Worm (Caenorhabditis elegans): Measurements from ENCODE around the gene oac-2.

DNA sequence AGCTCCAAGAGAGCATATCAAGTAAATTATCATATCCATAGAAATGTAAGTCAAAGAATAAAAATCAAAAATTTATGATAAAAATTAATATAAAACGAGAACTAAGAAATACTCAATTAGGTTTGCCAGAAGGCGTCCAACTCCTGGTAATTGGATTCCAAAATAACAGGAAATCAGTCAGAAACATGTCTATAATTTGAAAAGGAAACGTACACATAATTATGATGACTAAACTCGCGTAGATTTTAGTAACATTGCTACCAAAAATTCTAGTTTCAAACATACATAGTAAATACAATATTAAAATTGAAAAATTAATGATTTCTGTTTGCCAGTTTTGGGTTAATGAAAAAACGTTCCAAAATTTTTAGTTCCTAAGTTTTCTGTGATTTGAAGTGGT lies 9.8 kb upstream of the oac-2 start, which contains the start of gene srbc-33:
- TF ChIP-seq ama-1 (optimal IDR thresholded peaks at IDR 0.05) (no peak), ztf-4 (tag; optimal IDR thresholded peaks at IDR 0.05) (no peak), unc-62 (GFP tag; optimal IDR thresholded peaks at IDR 0.05) (no peak), mdl-1 (tag; optimal IDR thresholded peaks at IDR 0.05) (no peak), zag-1 (tag; optimal IDR thresholded peaks at IDR 0.05) (no peak), egl-27 (tag; optimal IDR thresholded peaks at IDR 0.05) (no peak), snpc-4 (tag; optimal IDR thresholded peaks at IDR 0.05) (no peak), nhr-25 (tag; optimal IDR thresholded peaks at IDR 0.05) (no peak), mab-5 (tag; optimal IDR thresholded peaks at IDR 0.05) (no peak)

All from whole organism, L2 larva.